Fruit fly (Drosophila melanogaster): Measurements from ENCODE around the gene Spn.

dm6 chr3L:2600144-2600543 is 46.1 kb upstream of the Spn start, which contains the start of gene CG16986:
- TF ChIP-seq Dbx (GFP tag; IDR thresholded peaks at IDR 0.05) (no peak), org-1 (GFP tag; optimal IDR thresholded peaks at IDR 0.05) (no peak), lmd (GFP tag; IDR thresholded peaks at IDR 0.05) (no peak)
